Worm (Caenorhabditis elegans) whole organism, L2 larva: ENCODE measurements around the gene cyp-35A2.

ENCODE experiments used
- C34F6.9 ChIP-seq: fragments of 150-350 bp; optimal IDR thresholded peaks from 2 replicates; lab custom pipeline; 2014; ENCODE audit warnings: missing biosample characterization, missing genetic modification characterization
- F13H6.1 ChIP-seq: sonication (generic microtip); optimal IDR thresholded peaks from 2 replicates; lab custom pipeline; 2016; ENCODE audit warnings: missing genetic modification characterization, missing compliant biosample characterization
- R02D3.7 ChIP-seq: fragments of 150-350 bp; optimal IDR thresholded peaks from 2 replicates; lab custom pipeline; 2014; ENCODE audit warnings: missing biosample characterization, missing genetic modification characterization
- Y55F3AM.14 ChIP-seq: fragments of 200-800 bp; sonication (Bioruptor generic); optimal IDR thresholded peaks from 2 replicates; lab custom pipeline; 2018; ENCODE audit warnings: mild to moderate bottlenecking, missing genetic modification characterization, missing compliant biosample characterization
- ZK546.5 ChIP-seq: sonication (generic microtip); optimal IDR thresholded peaks from 2 replicates; lab custom pipeline; 2017; ENCODE audit warnings: missing biosample characterization, missing genetic modification characterization
- aly-2 ChIP-seq: fragments of 150-350 bp; optimal IDR thresholded peaks from 2 replicates; lab custom pipeline; 2014; ENCODE audit warnings: missing biosample characterization, missing genetic modification characterization
- ama-1 ChIP-seq: fragments of 150-350 bp; optimal IDR thresholded peaks from 2 replicates; lab custom pipeline; 2018; ENCODE audit warnings: inconsistent platforms
- blmp-1 ChIP-seq: sonication (generic microtip); optimal IDR thresholded peaks from 2 replicates; lab custom pipeline; 2017; ENCODE audit warnings: missing genetic modification characterization, mild to moderate bottlenecking, missing compliant biosample characterization, antibody characterized with exemption, moderate library complexity; ENCODE audit not compliant: insufficient read depth
- dmd-4 ChIP-seq: sonication (generic microtip); optimal IDR thresholded peaks from 2 replicates; lab custom pipeline; 2017; ENCODE audit warnings: missing biosample characterization, missing genetic modification characterization
- fos-1 ChIP-seq: fragments of 150-350 bp; optimal IDR thresholded peaks from 2 replicates; lab custom pipeline; 2014; ENCODE audit warnings: missing biosample characterization, missing genetic modification characterization
- lin-11 ChIP-seq: fragments of 150-350 bp; sonication (generic microtip); optimal IDR thresholded peaks from 2 replicates; lab custom pipeline; 2014; ENCODE audit warnings: missing biosample characterization, missing genetic modification characterization, inconsistent platforms, mixed read lengths
- lin-13 ChIP-seq: fragments of 150-350 bp; optimal IDR thresholded peaks from 2 replicates; lab custom pipeline; 2014; ENCODE audit warnings: missing biosample characterization, missing genetic modification reagents, missing genetic modification characterization
- lsy-2 ChIP-seq, 2 experiments: fragments of 150-350 bp in 1 of 2; sonication (generic microtip) in 1 of 2; optimal IDR thresholded peaks; 2 replicates each; lab custom pipeline; 2014 to 2017; ENCODE audit warnings: missing biosample characterization in 2 of 2, missing genetic modification characterization in 2 of 2
- mab-5 ChIP-seq: fragments of 150-350 bp; optimal IDR thresholded peaks from 2 replicates; lab custom pipeline; 2014; ENCODE audit warnings: missing biosample characterization, missing genetic modification characterization
- mbf-1 ChIP-seq: sonication (generic microtip); optimal IDR thresholded peaks from 2 replicates; lab custom pipeline; 2017; ENCODE audit warnings: missing biosample characterization, missing genetic modification characterization
- mdl-1 ChIP-seq, 2 experiments: fragments of 150-350 bp in 1 of 2; sonication (generic microtip) in 1 of 2; optimal IDR thresholded peaks; 2 replicates each; lab custom pipeline; 2017; ENCODE audit warnings: missing biosample characterization in 2 of 2, missing genetic modification characterization in 2 of 2
- nhr-12 ChIP-seq: fragments of 150-350 bp; optimal IDR thresholded peaks from 2 replicates; lab custom pipeline; 2014; ENCODE audit warnings: missing biosample characterization, missing genetic modification characterization
- nhr-21 ChIP-seq: fragments of 150-350 bp; optimal IDR thresholded peaks from 2 replicates; lab custom pipeline; 2014; ENCODE audit warnings: missing biosample characterization, missing genetic modification characterization
- nhr-23 ChIP-seq: fragments of 150-350 bp; optimal IDR thresholded peaks from 2 replicates; lab custom pipeline; 2014; ENCODE audit warnings: missing biosample characterization, missing genetic modification reagents, missing genetic modification characterization
- nhr-237 ChIP-seq: fragments of 150-350 bp; optimal IDR thresholded peaks from 2 replicates; lab custom pipeline; 2014; ENCODE audit warnings: missing biosample characterization, missing genetic modification characterization
- nhr-25 ChIP-seq: fragments of 150-350 bp; sonication (generic microtip); optimal IDR thresholded peaks from 3 replicates; lab custom pipeline; 2014; ENCODE audit warnings: missing biosample characterization, missing genetic modification characterization
- peb-1 ChIP-seq: fragments of 150-350 bp; optimal IDR thresholded peaks from 2 replicates; lab custom pipeline; 2014; ENCODE audit warnings: missing biosample characterization, missing genetic modification characterization
- skn-1 ChIP-seq: sonication (generic microtip); optimal IDR thresholded peaks from 2 replicates; lab custom pipeline; 2017; ENCODE audit warnings: missing biosample characterization, missing genetic modification characterization
- sma-3 ChIP-seq: sonication (generic microtip); optimal IDR thresholded peaks from 2 replicates; lab custom pipeline; 2016; ENCODE audit warnings: missing genetic modification reagents, missing genetic modification characterization, missing compliant biosample characterization
- snpc-4 ChIP-seq: fragments of 150-350 bp; optimal IDR thresholded peaks from 2 replicates; lab custom pipeline; 2014; ENCODE audit warnings: missing biosample characterization, missing genetic modification characterization
- unc-39 ChIP-seq: fragments of 150-350 bp; optimal IDR thresholded peaks from 2 replicates; lab custom pipeline; 2014; ENCODE audit warnings: missing biosample characterization, missing genetic modification characterization
- unc-55 ChIP-seq: fragments of 150-350 bp; sonication (generic microtip); optimal IDR thresholded peaks from 3 replicates; lab custom pipeline; 2014; ENCODE audit warnings: missing biosample characterization, missing genetic modification reagents, missing genetic modification characterization
- unc-62 ChIP-seq: fragments of 150-350 bp; optimal IDR thresholded peaks from 2 replicates; lab custom pipeline; 2014; ENCODE audit warnings: missing biosample characterization, missing genetic modification reagents, missing genetic modification characterization
- zag-1 ChIP-seq: fragments of 150-350 bp; optimal IDR thresholded peaks from 2 replicates; lab custom pipeline; 2014; ENCODE audit warnings: missing biosample characterization, missing genetic modification characterization
- ztf-11 ChIP-seq: sonication (generic microtip); optimal IDR thresholded peaks from 2 replicates; lab custom pipeline; 2017; ENCODE audit warnings: missing biosample characterization, missing genetic modification characterization
- ztf-4 ChIP-seq: fragments of 150-350 bp; optimal IDR thresholded peaks from 2 replicates; lab custom pipeline; 2014; ENCODE audit warnings: missing biosample characterization, missing genetic modification characterization

Gene cyp-35A2

DNA sequence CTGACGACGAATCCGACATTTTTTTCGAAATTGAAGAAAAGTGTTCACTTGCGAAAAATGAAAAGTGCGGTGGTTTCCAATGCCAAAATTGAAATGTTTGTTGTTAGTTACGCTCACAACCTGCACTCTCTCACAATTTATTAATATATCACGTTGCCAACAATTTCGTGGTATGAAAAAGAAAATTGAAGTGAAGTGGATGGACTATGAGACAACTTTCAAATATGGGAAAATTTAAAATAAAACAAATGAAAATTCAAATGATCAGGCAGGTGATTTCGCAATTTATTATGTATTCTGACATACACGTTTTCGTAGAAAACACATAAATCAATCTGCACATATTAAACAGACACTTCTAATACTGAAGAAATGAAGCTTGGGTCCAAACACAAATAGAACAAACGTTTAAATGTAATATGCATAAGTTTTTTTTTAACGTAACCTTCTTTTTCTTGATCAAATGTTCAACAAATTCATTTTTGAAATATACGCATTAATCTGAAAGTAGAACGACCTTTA lies 22.1 kb upstream of the cyp-35A2 start, which contains the start of gene srp-6:
srp-6 (minus strand) TSS at position 51 of the 522 bp plus-strand sequence.
- TF ChIP-seq unc-55 (GFP tag; lab: Kevin White, UChicago) = peak; percentile 6
- TF ChIP-seq mdl-1 (tag; optimal IDR thresholded peaks at IDR 0.05; lab: Kevin White, UChicago) = no peak
- TF ChIP-seq skn-1 (tag; lab: Kevin White, UChicago) = no peak
- TF ChIP-seq unc-39 (tag; lab: Kevin White, UChicago) = no peak
- TF ChIP-seq fos-1 = peak; percentile 2
- no peak for TF ChIP-seq aly-2 (tag; lab: Kevin White, UChicago)

DNA sequence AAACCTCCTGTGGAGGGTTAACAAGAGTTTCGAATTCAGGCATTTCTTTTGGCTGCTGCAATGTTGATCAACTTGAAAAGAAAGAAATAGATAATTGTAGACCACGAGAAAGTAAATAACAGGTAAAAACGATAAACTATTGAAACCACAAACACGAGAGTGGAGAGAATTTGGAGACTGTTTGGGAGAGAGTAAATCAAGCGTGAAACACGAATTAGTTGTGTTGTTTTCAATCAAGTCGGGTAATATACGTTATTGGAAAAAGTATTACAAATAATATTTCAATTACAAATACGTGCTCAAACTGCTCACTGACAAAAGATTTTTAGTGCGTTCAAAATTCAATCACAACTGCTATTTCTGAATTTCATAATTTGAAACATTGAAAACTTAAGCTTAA lies 17.0 kb upstream of the cyp-35A2 start, which contains the start of gene C03G6.17:
C03G6.17 (minus strand) TSS at position 101 of the 400 bp plus-strand sequence.
- TF ChIP-seq skn-1 (tag; lab: Kevin White, UChicago) = no peak

DNA sequence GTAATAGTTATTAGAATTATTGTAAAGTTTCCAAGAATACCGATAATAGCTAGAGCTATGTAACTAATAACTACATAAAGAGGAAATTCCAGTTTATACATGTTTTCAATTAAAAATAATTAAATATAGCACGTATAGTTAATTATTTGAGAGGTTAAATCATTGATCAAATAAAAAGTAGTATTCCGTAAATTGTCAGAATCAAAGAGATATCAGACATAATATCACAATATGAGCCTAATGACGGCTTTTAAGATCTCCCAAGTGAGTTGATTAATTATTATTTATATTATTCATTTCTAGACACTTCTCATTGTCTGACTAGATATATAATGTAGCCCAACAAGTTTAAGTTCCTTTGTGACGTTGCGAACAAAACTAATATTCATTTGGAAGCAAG lies 15.4 kb upstream of the cyp-35A2 start, which contains the start of gene srsx-24:
srsx-24 (minus strand) TSS at position 101 of the 400 bp plus-strand sequence.
- no peak for TF ChIP-seq mdl-1 (tag; optimal IDR thresholded peaks at IDR 0.05; lab: Kevin White, UChicago)
- TF ChIP-seq nhr-12 (tag; lab: Kevin White, UChicago) = no peak
- TF ChIP-seq unc-39 (tag; lab: Kevin White, UChicago) = no peak
- TF ChIP-seq nhr-237 (tag; lab: Kevin White, UChicago) = no peak
- TF ChIP-seq dmd-4 (tag; lab: Kevin White, UChicago) = no peak
- TF ChIP-seq nhr-21 (tag; lab: Kevin White, UChicago) = no peak
- TF ChIP-seq nhr-23 = no peak
- TF ChIP-seq mbf-1 (tag; lab: Kevin White, UChicago) = no peak
- no peak for TF ChIP-seq zag-1 (tag; lab: Kevin White, UChicago)
- TF ChIP-seq, all 48 proteins: peak for 0

DNA sequence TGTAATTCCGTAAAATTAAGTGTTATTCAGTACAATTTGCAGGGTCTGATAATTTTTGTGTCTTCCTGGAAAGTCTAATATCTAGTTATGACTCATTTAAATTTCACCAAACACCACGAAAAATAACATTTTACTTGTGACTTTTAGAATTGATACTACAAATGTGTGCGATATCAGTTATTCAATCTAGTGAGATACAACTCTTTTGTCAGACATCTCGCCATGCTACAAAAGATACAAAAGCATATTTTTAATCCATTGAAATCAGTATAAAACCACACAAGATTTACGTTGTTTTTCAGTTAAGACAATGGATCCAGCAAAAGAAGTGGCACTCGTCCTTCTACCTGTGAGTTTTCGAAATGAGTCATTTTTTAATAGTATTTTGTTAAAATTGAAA lies 10.1 kb upstream of the cyp-35A2 start, which contains the start of gene srx-56:
srx-56 (plus strand) TSS at position 301 of the 400 bp plus-strand sequence.
- TF ChIP-seq ztf-4 (tag; lab: Kevin White, UChicago) = no peak

DNA sequence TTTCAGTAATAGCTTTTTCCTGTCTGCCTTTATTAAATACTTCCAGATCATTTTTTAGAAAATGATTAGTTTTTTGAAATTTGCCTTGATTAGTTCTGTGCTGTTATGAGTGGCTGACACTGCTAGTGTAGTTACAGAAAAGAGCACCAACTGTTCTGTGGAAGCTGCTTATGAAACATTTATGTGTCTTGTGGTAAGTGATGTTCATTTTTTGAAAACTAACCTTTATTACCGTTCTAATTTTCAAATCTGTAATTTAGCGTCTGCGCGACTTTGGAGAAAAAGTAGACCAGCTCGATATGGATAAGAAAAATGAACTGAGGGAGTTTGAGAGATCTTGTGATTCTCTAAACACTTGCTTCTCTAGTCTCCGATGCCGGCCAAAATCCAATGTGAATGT lies 5.6 kb upstream of the cyp-35A2 start, which contains the start of gene srj-14:
srj-14 (plus strand) TSS at position 131 of the 400 bp plus-strand sequence.
- TF ChIP-seq zag-1 (tag; lab: Kevin White, UChicago) = no peak
- TF ChIP-seq blmp-1 (tag; lab: Kevin White, UChicago) = no peak
- no peak for TF ChIP-seq skn-1 (tag; lab: Kevin White, UChicago)
- no peak for TF ChIP-seq mdl-1 (tag; optimal IDR thresholded peaks at IDR 0.05; lab: Kevin White, UChicago)
- no peak for TF ChIP-seq nhr-23
- TF ChIP-seq F13H6.1 (tag; lab: Kevin White, UChicago) = no peak
- TF ChIP-seq C34F6.9 (tag; lab: Kevin White, UChicago) = no peak
- no peak for TF ChIP-seq lsy-2 (tag; optimal IDR thresholded peaks at IDR 0.05; lab: Kevin White, UChicago)
- TF ChIP-seq, all 48 proteins: peak for 0

DNA sequence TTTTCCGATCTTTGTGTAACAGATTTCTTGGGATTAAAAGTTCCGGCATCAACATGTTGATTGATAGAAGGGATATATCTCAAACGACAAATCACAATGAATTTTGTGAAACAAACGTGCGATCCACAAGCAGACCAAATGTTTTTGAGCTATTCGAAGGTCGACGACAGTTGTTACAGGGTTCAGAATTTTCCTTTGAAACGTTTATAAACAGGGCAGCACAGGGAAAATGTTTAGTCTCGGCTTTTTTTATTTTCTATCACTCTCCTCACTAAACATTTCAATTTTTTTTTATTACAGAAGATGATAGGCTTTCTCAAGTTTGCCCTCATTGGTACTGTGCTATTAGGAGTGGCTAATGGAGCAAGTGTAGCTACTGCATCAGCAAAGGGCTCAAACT lies 969 bp upstream of the cyp-35A2 start, which contains the start of gene exc-13:
exc-13 (plus strand) TSS at position 301 of the 400 bp plus-strand sequence.
- no peak for TF ChIP-seq Y55F3AM.14 (GFP tag; lab: Kevin White, UChicago)
- no peak for TF ChIP-seq nhr-25 (tag; lab: Kevin White, UChicago)
- no peak for TF ChIP-seq ama-1 (lab: Kevin White, UChicago)
- no peak for TF ChIP-seq C34F6.9 (tag; lab: Kevin White, UChicago)
- TF ChIP-seq unc-62 (GFP tag; lab: Kevin White, UChicago) = no peak
- TF ChIP-seq sma-3 = no peak
- no peak for TF ChIP-seq snpc-4
- TF ChIP-seq skn-1 (tag; lab: Kevin White, UChicago) = no peak
- no peak for TF ChIP-seq ztf-11
- TF ChIP-seq lin-13 = no peak
- TF ChIP-seq lin-11 = no peak
- TF ChIP-seq unc-55 (GFP tag; lab: Kevin White, UChicago) = no peak
- no peak for TF ChIP-seq peb-1 (tag; lab: Kevin White, UChicago)
- TF ChIP-seq ZK546.5 (tag; lab: Kevin White, UChicago) = no peak
- no peak for TF ChIP-seq F13H6.1 (tag; lab: Kevin White, UChicago)
- TF ChIP-seq mbf-1 (tag; lab: Kevin White, UChicago) = no peak
- TF ChIP-seq mab-5 (tag; lab: Kevin White, UChicago) = no peak
- TF ChIP-seq lsy-2 (tag; optimal IDR thresholded peaks at IDR 0.05; lab: Kevin White, UChicago) = no peak
- no peak for TF ChIP-seq nhr-21 (tag; lab: Kevin White, UChicago)
- TF ChIP-seq R02D3.7 (tag; lab: Kevin White, UChicago) = no peak
